Worm (Caenorhabditis elegans): Measurements from ENCODE around the gene F18A1.1.

- TF ChIP-seq dao-5 (tag; optimal IDR thresholded peaks at IDR 0.05), result no peak
- no peak for TF ChIP-seq W03F9.2 (tag; optimal IDR thresholded peaks at IDR 0.05)
Measured at ce11 chrII:7679499-7680012, 5.1 kb upstream of the F18A1.1 start.
